Fruit fly (Drosophila melanogaster): ENCODE measurements around the gene GCC185.
A peak's percentile ranks its signal among the peaks of the same experiment; 100 is the strongest.

The GCC185 gene

DNA sequence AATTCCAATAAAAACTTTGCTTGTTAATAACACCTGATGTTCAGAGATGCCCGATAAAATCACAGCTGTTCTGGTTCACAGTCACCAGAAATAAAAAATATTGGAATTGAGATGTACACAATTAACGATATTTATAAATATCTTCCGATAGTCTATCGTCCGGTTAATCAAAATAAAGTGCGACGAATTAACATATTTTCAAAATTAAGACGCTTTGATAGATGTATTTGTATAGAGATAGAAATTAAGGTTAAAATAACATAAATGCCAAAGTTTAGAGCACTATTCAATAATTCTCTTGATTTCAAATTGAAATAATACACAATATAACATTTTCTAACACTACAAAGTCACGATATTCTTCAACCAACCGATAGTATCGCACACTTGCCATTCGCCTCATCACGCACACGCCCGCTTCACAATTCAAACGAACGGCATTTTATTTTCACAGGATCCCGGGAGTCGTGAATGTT, 47.8 kb upstream of the GCC185 start, which contains the start of the genes CG3281 and aurA (continued):
- TF ChIP-seq ap (GFP tag; IDR thresholded peaks at IDR 0.05) = no peak
- TF ChIP-seq CG3281 (GFP tag; optimal IDR thresholded peaks at IDR 0.05) = peak; percentile 80
- no peak for TF ChIP-seq en (GFP tag; optimal IDR thresholded peaks at IDR 0.05)
- peak; percentile 97 for TF ChIP-seq amos (GFP tag; IDR thresholded peaks at IDR 0.05; ENCODE audit: partially characterized antibody)
- no peak for TF ChIP-seq tio (GFP tag; optimal IDR thresholded peaks at IDR 0.05)
- peak; percentile 86 for TF ChIP-seq trem (tag; optimal IDR thresholded peaks at IDR 0.05)
- TF ChIP-seq HLHmδ (GFP tag; optimal IDR thresholded peaks at IDR 0.05) = no peak
- TF ChIP-seq CG13424 (tag; optimal IDR thresholded peaks at IDR 0.05) = peak; percentile 79
- peak; percentile 87 for TF ChIP-seq jumu (GFP tag; optimal IDR thresholded peaks at IDR 0.05)
- TF ChIP-seq CG10979 (tag; optimal IDR thresholded peaks at IDR 0.05) = peak; percentile 57
- no peak for TF ChIP-seq peb (GFP tag; IDR thresholded peaks at IDR 0.05)
- 0 out of 2 replicates have a peak, but pooled peaks have one; percentile 31 for TF ChIP-seq CG32772 (GFP tag; IDR thresholded peaks at IDR 0.05)
- no peak for TF ChIP-seq caup (GFP tag; optimal IDR thresholded peaks at IDR 0.05; ENCODE audit: severe bottlenecking)
- TF ChIP-seq btn (GFP tag; optimal IDR thresholded peaks at IDR 0.05) = no peak
- TF ChIP-seq pho (GFP tag; optimal IDR thresholded peaks at IDR 0.05) = peak; percentile 89
- no peak for TF ChIP-seq Eip74EF (GFP tag; optimal IDR thresholded peaks at IDR 0.05)
- TF ChIP-seq CG10565 (GFP tag; optimal IDR thresholded peaks at IDR 0.05) = peak; percentile 20
- peak; percentile 54; the same call in 1 of the 2 replicates for TF ChIP-seq CG14014 (GFP tag; IDR thresholded peaks at IDR 0.05)
- TF ChIP-seq CG31365 (tag; optimal IDR thresholded peaks at IDR 0.05) = no peak
- peak; percentile 38 for TF ChIP-seq CG8089 (GFP tag; optimal IDR thresholded peaks at IDR 0.05)
- no peak for TF ChIP-seq MESR4 (GFP tag; optimal IDR thresholded peaks at IDR 0.05)
- TF ChIP-seq HmgD (GFP tag; optimal IDR thresholded peaks at IDR 0.05) = peak; percentile 64
- no peak for TF ChIP-seq Sox100B (GFP tag; optimal IDR thresholded peaks at IDR 0.05)
- no peak for TF ChIP-seq Jarid2 (GFP tag; optimal IDR thresholded peaks at IDR 0.05)
- peak; percentile 89 for TF ChIP-seq Myb (GFP tag; optimal IDR thresholded peaks at IDR 0.05)
- TF ChIP-seq CG12104 (GFP tag; optimal IDR thresholded peaks at IDR 0.05) = peak; percentile 46
- peak; percentile 76 for TF ChIP-seq CG9727 (GFP tag; optimal IDR thresholded peaks at IDR 0.05)
- peak; percentile 80 for TF ChIP-seq shn (GFP tag; optimal IDR thresholded peaks at IDR 0.05)
- peak; percentile 24 for TF ChIP-seq D19A (tag; optimal IDR thresholded peaks at IDR 0.05)
- TF ChIP-seq CG17612 (GFP tag; IDR thresholded peaks at IDR 0.05) = no peak
- TF ChIP-seq dmrt11E (tag; optimal IDR thresholded peaks at IDR 0.05) = peak; percentile 66
- TF ChIP-seq CG10366 (GFP tag; IDR thresholded peaks at IDR 0.05) = peak; percentile 21; the same call in 1 of the 2 replicates
- TF ChIP-seq z (GFP tag; IDR thresholded peaks at IDR 0.05) = no peak
- TF ChIP-seq Bdp1 (GFP tag; optimal IDR thresholded peaks at IDR 0.05) = peak; percentile 47
- peak; percentile 31; the same call in 1 of the 2 replicates for TF ChIP-seq Rx (GFP tag; IDR thresholded peaks at IDR 0.05)
- no peak for TF ChIP-seq Adf1 (GFP tag; IDR thresholded peaks at IDR 0.05)
- TF ChIP-seq abd-A (tag; optimal IDR thresholded peaks at IDR 0.05) = no peak
- peak; percentile 48 for TF ChIP-seq CG10462 (GFP tag; optimal IDR thresholded peaks at IDR 0.05)
- peak; percentile 88 for TF ChIP-seq CG3847 (GFP tag; IDR thresholded peaks at IDR 0.05)
- TF ChIP-seq hth (optimal IDR thresholded peaks at IDR 0.05) = no peak
- TF ChIP-seq CG4360 (GFP tag; IDR thresholded peaks at IDR 0.05) = no peak
- no peak for TF ChIP-seq pita (GFP tag; optimal IDR thresholded peaks at IDR 0.05)
- peak; percentile 72 for TF ChIP-seq CG17186 (GFP tag; optimal IDR thresholded peaks at IDR 0.05)
- peak; percentile 36 for TF ChIP-seq CG18619 (GFP tag; optimal IDR thresholded peaks at IDR 0.05)
- TF ChIP-seq CG7271 (tag; optimal IDR thresholded peaks at IDR 0.05) = peak; percentile 49
- TF ChIP-seq usp (GFP tag; optimal IDR thresholded peaks at IDR 0.05) = no peak
- TF ChIP-seq CG18764 (GFP tag; optimal IDR thresholded peaks at IDR 0.05) = peak; percentile 64
- peak; percentile 53 for TF ChIP-seq CG18476 (GFP tag; optimal IDR thresholded peaks at IDR 0.05)
- TF ChIP-seq CG13624 (GFP tag; optimal IDR thresholded peaks at IDR 0.05) = peak; percentile 82
- peak; percentile 100 for TF ChIP-seq BEAF-32 (GFP tag; optimal IDR thresholded peaks at IDR 0.05)
- peak; percentile 76 for TF ChIP-seq NC2β (GFP tag; optimal IDR thresholded peaks at IDR 0.05)

Data from whole organism, embryonic.